Fruit fly (Drosophila melanogaster): ENCODE results near the gene Gr93c.

Gr93c gene

DNA sequence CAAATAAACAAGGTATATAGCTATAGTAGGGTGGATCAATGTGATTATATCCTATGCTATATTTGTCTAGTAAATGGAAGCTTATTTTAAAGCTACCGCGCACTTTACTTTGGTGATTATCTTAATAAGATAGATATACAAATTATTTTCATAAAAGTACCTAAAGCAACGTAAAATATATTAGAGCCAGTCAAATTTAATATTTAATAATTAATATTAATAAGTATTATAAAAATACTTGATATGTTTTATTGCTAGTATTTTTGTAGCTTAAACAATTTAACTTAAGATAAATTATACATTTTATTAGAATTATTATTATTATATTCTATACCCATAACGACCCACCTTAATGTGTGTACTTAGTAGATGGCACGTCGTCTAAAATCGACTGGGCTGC lies 5.4 kb downstream of the Gr93c start (continued):
- no peak for TF ChIP-seq gfzf (GFP tag; optimal IDR thresholded peaks at IDR 0.05)
- TF ChIP-seq CG12391 (tag; optimal IDR thresholded peaks at IDR 0.05): peak; percentile 38
- no peak for TF ChIP-seq CG5245 (GFP tag; optimal IDR thresholded peaks at IDR 0.05)
- TF ChIP-seq kah (GFP tag; optimal IDR thresholded peaks at IDR 0.05): peak; percentile 10
- peak; percentile 43 for TF ChIP-seq grau (tag; optimal IDR thresholded peaks at IDR 0.05)
- no peak for TF ChIP-seq hkb (optimal IDR thresholded peaks at IDR 0.05)
- no peak for TF ChIP-seq hkb (GFP tag; IDR thresholded peaks at IDR 0.05)
- peak; percentile 48 for TF ChIP-seq CG10979 (tag; optimal IDR thresholded peaks at IDR 0.05)
- no peak for TF ChIP-seq CG14014 (GFP tag; IDR thresholded peaks at IDR 0.05)
- TF ChIP-seq CG14441 (GFP tag; IDR thresholded peaks at IDR 0.05): no peak
- TF ChIP-seq zfh2 (GFP tag; optimal IDR thresholded peaks at IDR 0.05): no peak
- no peak for TF ChIP-seq oc (tag; optimal IDR thresholded peaks at IDR 0.05)
- no peak for TF ChIP-seq fd64A (GFP tag; optimal IDR thresholded peaks at IDR 0.05)
- TF ChIP-seq HLH54F (GFP tag; optimal IDR thresholded peaks at IDR 0.05): no peak
- peak; percentile 47 for TF ChIP-seq Asciz (GFP tag; optimal IDR thresholded peaks at IDR 0.05)
- peak; percentile 61 for TF ChIP-seq CG13424 (tag; optimal IDR thresholded peaks at IDR 0.05)
- TF ChIP-seq Dbx (GFP tag; IDR thresholded peaks at IDR 0.05): no peak
- TF ChIP-seq PHDP (tag; optimal IDR thresholded peaks at IDR 0.05): peak; percentile 49
- TF ChIP-seq Nf-YA (GFP tag; IDR thresholded peaks at IDR 0.05): no peak
- peak; percentile 35 for TF ChIP-seq CG17829 (tag; optimal IDR thresholded peaks at IDR 0.05)
- peak; percentile 75 for TF ChIP-seq CG11504 (tag; optimal IDR thresholded peaks at IDR 0.05)
- TF ChIP-seq HmgD (GFP tag; optimal IDR thresholded peaks at IDR 0.05): no peak
- peak; percentile 12; the same call in 1 of the 2 replicates for TF ChIP-seq Xrp1 (GFP tag; IDR thresholded peaks at IDR 0.05)
- TF ChIP-seq twi (tag; optimal IDR thresholded peaks at IDR 0.05): no peak
- peak; percentile 73 for TF ChIP-seq CG2678 (tag; optimal IDR thresholded peaks at IDR 0.05)
- peak; percentile 40 for TF ChIP-seq CG7839 (tag; optimal IDR thresholded peaks at IDR 0.05)
- no peak for TF ChIP-seq CG7928 (GFP tag; optimal IDR thresholded peaks at IDR 0.05)
- TF ChIP-seq gem (tag; optimal IDR thresholded peaks at IDR 0.05): peak; percentile 64
- peak; percentile 7 for TF ChIP-seq caup (GFP tag; optimal IDR thresholded peaks at IDR 0.05; ENCODE audit: severe bottlenecking)
- TF ChIP-seq toy (GFP tag; IDR thresholded peaks at IDR 0.05): no peak
- TF ChIP-seq BtbVII (GFP tag; optimal IDR thresholded peaks at IDR 0.05): peak; percentile 33
- no peak for TF ChIP-seq pita (GFP tag; optimal IDR thresholded peaks at IDR 0.05)

DNA sequence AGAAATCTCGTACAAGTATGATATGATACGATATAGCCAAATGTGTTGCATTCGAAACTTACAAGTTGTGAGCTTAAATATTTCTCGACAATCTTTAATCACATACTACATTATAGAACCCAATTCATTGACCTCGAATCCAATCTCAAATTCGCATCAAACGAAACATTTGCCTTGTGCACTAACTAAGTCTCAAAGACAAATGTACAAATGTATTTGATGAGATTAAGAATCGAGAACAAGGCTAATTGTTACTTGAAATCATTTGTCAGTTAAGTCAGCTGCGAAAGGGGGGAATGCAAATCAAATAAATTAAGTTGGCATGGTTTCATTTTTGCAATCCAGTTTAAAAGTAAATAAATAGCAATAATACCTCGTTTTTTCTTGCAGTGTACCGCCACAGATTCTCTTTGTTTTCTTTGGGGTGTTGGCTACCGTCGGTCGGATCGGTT lies 6.5 kb downstream of the Gr93c start:
- TF ChIP-seq CG9797 (GFP tag; optimal IDR thresholded peaks at IDR 0.05) (no peak), ara (GFP tag; IDR thresholded peaks at IDR 0.05) (no peak), kni (GFP tag; optimal IDR thresholded peaks at IDR 0.05) (no peak), CG10209 (GFP tag; optimal IDR thresholded peaks at IDR 0.05) (peak; percentile 5), CG13424 (tag; optimal IDR thresholded peaks at IDR 0.05) (peak; percentile 33), ase (GFP tag; IDR thresholded peaks at IDR 0.05) (no peak), mam (GFP tag; optimal IDR thresholded peaks at IDR 0.05) (no peak), trem (tag; optimal IDR thresholded peaks at IDR 0.05) (no peak), H15 (GFP tag; IDR thresholded peaks at IDR 0.05) (no peak), org-1 (GFP tag; optimal IDR thresholded peaks at IDR 0.05) (peak; percentile 60), MBD-R2 (GFP tag; IDR thresholded peaks at IDR 0.05) (no peak), lmd (GFP tag; IDR thresholded peaks at IDR 0.05) (no peak), CG13775 (GFP tag; optimal IDR thresholded peaks at IDR 0.05) (no peak), BtbVII (GFP tag; optimal IDR thresholded peaks at IDR 0.05) (no peak), Doc2 (GFP tag; IDR thresholded peaks at IDR 0.05) (no peak), CG1647 (GFP tag; optimal IDR thresholded peaks at IDR 0.05) (peak; percentile 7), fru (optimal IDR thresholded peaks at IDR 0.05) (no peak), HLH3B (GFP tag; IDR thresholded peaks at IDR 0.05) (no peak), GATAe (GFP tag; conservative IDR thresholded peaks at IDR 0.05) (no peak), H2.0 (GFP tag; IDR thresholded peaks at IDR 0.05) (no peak), CG4617 (GFP tag; optimal IDR thresholded peaks at IDR 0.05; ENCODE audit: borderline replicate concordance) (no peak), schlank (tag; optimal IDR thresholded peaks at IDR 0.05) (no peak), CG6765 (GFP tag; optimal IDR thresholded peaks at IDR 0.05) (no peak)

Measured in whole organism, embryonic.